Fruit fly (Drosophila melanogaster) whole organism, embryonic: ENCODE data around the gene CG13699.
A peak's percentile ranks its signal among the peaks of the same experiment; 100 is the strongest.

Experiments
- ATbp ChIP-seq: fragments of 200-800 bp; sonication (Bioruptor generic); optimal IDR thresholded peaks from 2 replicates; lab custom pipeline; 2017; ENCODE audit warnings: missing biosample characterization, mild to moderate bottlenecking, missing genetic modification characterization, missing genetic modification reagents
- Aef1 ChIP-seq: fragments of 200-800 bp; sonication (Bioruptor generic); IDR thresholded peaks from 3 replicates; pipeline ENCODE4 v1.3.6; 2022; ENCODE audit warnings: missing biosample characterization, missing genetic modification characterization
- Blimp-1 ChIP-seq: fragments of 200-800 bp; sonication (Bioruptor generic); optimal IDR thresholded peaks from 3 replicates; lab custom pipeline; 2018; ENCODE audit warnings: missing biosample characterization, missing genetic modification characterization, mild to moderate bottlenecking, moderate library complexity, missing genetic modification reagents
- CG1233 ChIP-seq: fragments of 200-800 bp; sonication (Bioruptor generic); optimal IDR thresholded peaks from 4 replicates; lab custom pipeline; 2018; ENCODE audit warnings: missing biosample characterization, mild to moderate bottlenecking, missing genetic modification characterization
- CG12659 ChIP-seq: fragments of 200-800 bp; sonication (Bioruptor generic); optimal IDR thresholded peaks from 3 replicates; lab custom pipeline; 2017; ENCODE audit warnings: mild to moderate bottlenecking, missing biosample characterization, missing genetic modification reagents, missing genetic modification characterization
- CG14667 ChIP-seq: fragments of 200-800 bp; sonication (Bioruptor generic); IDR thresholded peaks from 2 replicates; pipeline ENCODE4 v1.3.6; 2022; ENCODE audit warnings: missing biosample characterization, missing genetic modification characterization
- CG15011 ChIP-seq: fragments of 200-800 bp; sonication (Bioruptor generic); optimal IDR thresholded peaks from 3 replicates; lab custom pipeline; 2018; ENCODE audit warnings: missing biosample characterization, mild to moderate bottlenecking, missing genetic modification characterization
- CG16863 ChIP-seq: fragments of 200-800 bp; sonication (Bioruptor generic); optimal IDR thresholded peaks from 3 replicates; lab custom pipeline; 2016; ENCODE audit warnings: missing biosample characterization, missing genetic modification characterization
- CG18764 ChIP-seq: fragments of 200-800 bp; sonication (Bioruptor generic); optimal IDR thresholded peaks from 3 replicates; lab custom pipeline; 2016; ENCODE audit warnings: missing biosample characterization, missing genetic modification characterization
- CG2199 ChIP-seq: fragments of 200-800 bp; sonication (Bioruptor generic); IDR thresholded peaks from 3 replicates; pipeline ENCODE4 v1.3.6; 2022; ENCODE audit warnings: missing biosample characterization, missing genetic modification characterization
- CG3065 ChIP-seq: fragments of 200-800 bp; sonication (Bioruptor generic); optimal IDR thresholded peaks from 2 replicates; lab custom pipeline; 2016; ENCODE audit warnings: missing biosample characterization, missing genetic modification characterization
- CG31224 ChIP-seq: fragments of 200-800 bp; sonication (Bioruptor generic); IDR thresholded peaks from 2 replicates; pipeline ENCODE4 v1.3.6; 2022; ENCODE audit warnings: missing biosample characterization, missing genetic modification characterization
- CG31388 ChIP-seq: fragments of 200-800 bp; sonication (Bioruptor generic); optimal IDR thresholded peaks from 2 replicates; lab custom pipeline; 2016; ENCODE audit warnings: missing biosample characterization, missing genetic modification characterization
- CG3847 ChIP-seq: fragments of 200-800 bp; sonication (Bioruptor generic); IDR thresholded peaks from 2 replicates; pipeline ENCODE4 v1.3.6; 2022; ENCODE audit warnings: missing biosample characterization, missing genetic modification characterization
- CG4617 ChIP-seq: fragments of 200-800 bp; sonication (Bioruptor generic); optimal IDR thresholded peaks from 3 replicates; lab custom pipeline; 2016; ENCODE audit warnings: missing biosample characterization, missing genetic modification characterization, borderline replicate concordance
- CG6175 ChIP-seq: fragments of 200-800 bp; sonication (Bioruptor generic); IDR thresholded peaks from 3 replicates; pipeline ENCODE4 v1.3.6; 2022; ENCODE audit warnings: missing biosample characterization, missing genetic modification characterization
- CG6254 ChIP-seq: fragments of 200-800 bp; sonication (Bioruptor generic); optimal IDR thresholded peaks from 3 replicates; lab custom pipeline; 2017; ENCODE audit warnings: mild to moderate bottlenecking, missing biosample characterization, missing genetic modification reagents, missing genetic modification characterization
- CG6765 ChIP-seq: fragments of 200-800 bp; sonication (Bioruptor generic); optimal IDR thresholded peaks from 3 replicates; lab custom pipeline; 2017; ENCODE audit warnings: missing biosample characterization, mild to moderate bottlenecking, missing genetic modification characterization
- CG6813 ChIP-seq: fragments of 200-800 bp; sonication (Bioruptor generic); optimal IDR thresholded peaks from 2 replicates; lab custom pipeline; 2017; ENCODE audit warnings: missing biosample characterization, missing genetic modification characterization, mild to moderate bottlenecking, moderate library complexity, missing genetic modification reagents
- CG7372 ChIP-seq: fragments of 200-800 bp; sonication (Bioruptor generic); IDR thresholded peaks from 2 replicates; pipeline ENCODE4 v1.3.6; 2022; ENCODE audit warnings: missing biosample characterization, missing genetic modification characterization
- CG7556 ChIP-seq: fragments of 200-800 bp; sonication (Bioruptor generic); optimal IDR thresholded peaks from 2 replicates; lab custom pipeline; 2017; ENCODE audit warnings: missing biosample characterization, mild to moderate bottlenecking, missing genetic modification characterization
- Dbx ChIP-seq: fragments of 200-800 bp; sonication (Bioruptor generic); IDR thresholded peaks from 3 replicates; pipeline ENCODE4 v1.3.6; 2022; ENCODE audit warnings: missing biosample characterization, missing genetic modification characterization
- Doc2 ChIP-seq: fragments of 200-800 bp; sonication (Bioruptor generic); IDR thresholded peaks from 2 replicates; pipeline ENCODE4 v1.3.6; 2022; ENCODE audit warnings: missing biosample characterization, missing genetic modification characterization
- Dp ChIP-seq: fragments of 200-800 bp; sonication (Bioruptor generic); optimal IDR thresholded peaks from 2 replicates; lab custom pipeline; 2018; ENCODE audit warnings: missing biosample characterization, mild to moderate bottlenecking, missing genetic modification characterization, moderate library complexity
- Gug ChIP-seq: fragments of 200-800 bp; sonication (Bioruptor generic); IDR thresholded peaks from 4 replicates; pipeline ENCODE4 v1.3.6; 2022; ENCODE audit warnings: missing biosample characterization, missing genetic modification characterization
- HLH3B ChIP-seq: fragments of 200-800 bp; sonication (Bioruptor generic); IDR thresholded peaks from 2 replicates; pipeline ENCODE4 v1.3.6; 2022; ENCODE audit warnings: missing biosample characterization, missing genetic modification characterization
- Hmr ChIP-seq: fragments of 200-800 bp; sonication (Bioruptor generic); optimal IDR thresholded peaks from 3 replicates; lab custom pipeline; 2017; ENCODE audit warnings: mild to moderate bottlenecking, missing biosample characterization, missing genetic modification reagents, missing genetic modification characterization
- Hr51 ChIP-seq, 2 experiments: fragments of 200-800 bp; sonication (Bioruptor generic); optimal IDR thresholded peaks; 2 replicates in 1 of 2; 3 replicates in 1 of 2; lab custom pipeline; 2016 to 2018; ENCODE audit warnings: missing biosample characterization in 2 of 2, missing genetic modification characterization in 2 of 2, mild to moderate bottlenecking in 1 of 2, moderate library complexity in 1 of 2
- MESR4 ChIP-seq: fragments of 200-800 bp; sonication (Bioruptor generic); optimal IDR thresholded peaks from 2 replicates; lab custom pipeline; 2018; ENCODE audit warnings: missing biosample characterization, mild to moderate bottlenecking, missing genetic modification characterization, moderate library complexity
- Sin3A ChIP-seq: fragments of >200 bp; optimal IDR thresholded peaks from 2 replicates; lab custom pipeline; 2018
- bsh ChIP-seq, 2 experiments: fragments of 200-800 bp; sonication (Bioruptor generic); optimal IDR thresholded peaks; 2 replicates each; lab custom pipeline; 2017 to 2018; ENCODE audit warnings: mild to moderate bottlenecking in 2 of 2, missing biosample characterization in 2 of 2, missing genetic modification characterization in 2 of 2, moderate library complexity in 1 of 2
- cas ChIP-seq: fragments of 200-800 bp; sonication (Bioruptor generic); IDR thresholded peaks from 2 replicates; pipeline ENCODE4 v1.3.6; 2022; ENCODE audit warnings: missing biosample characterization, missing genetic modification characterization
- da ChIP-seq: fragments of 200-800 bp; sonication (Bioruptor generic); optimal IDR thresholded peaks from 2 replicates; lab custom pipeline; 2016; ENCODE audit warnings: missing biosample characterization, missing genetic modification characterization
- dm ChIP-seq: fragments of 200-800 bp; sonication (Bioruptor generic); optimal IDR thresholded peaks from 3 replicates; lab custom pipeline; 2016; ENCODE audit warnings: missing biosample characterization, missing genetic modification characterization
- fd64A ChIP-seq: fragments of 200-800 bp; sonication (Bioruptor generic); optimal IDR thresholded peaks from 3 replicates; lab custom pipeline; 2018; ENCODE audit warnings: missing biosample characterization, mild to moderate bottlenecking, missing genetic modification characterization
- gem ChIP-seq: fragments of 200-800 bp; sonication (Bioruptor generic); optimal IDR thresholded peaks from 2 replicates; lab custom pipeline; 2019; ENCODE audit warnings: missing biosample characterization, mild to moderate bottlenecking, missing genetic modification characterization, moderate library complexity
- jumu ChIP-seq: fragments of 200-800 bp; sonication (Bioruptor generic); optimal IDR thresholded peaks from 3 replicates; lab custom pipeline; 2016; ENCODE audit warnings: missing biosample characterization, missing genetic modification characterization
- pita ChIP-seq: fragments of 200-800 bp; sonication (Bioruptor generic); optimal IDR thresholded peaks from 2 replicates; lab custom pipeline; 2017; ENCODE audit warnings: missing biosample characterization, mild to moderate bottlenecking, missing genetic modification characterization
- ranshi ChIP-seq: fragments of 200-800 bp; sonication (Bioruptor generic); IDR thresholded peaks from 2 replicates; pipeline ENCODE4 v1.3.6; 2022; ENCODE audit warnings: missing biosample characterization, missing genetic modification characterization
- scrt ChIP-seq: fragments of 200-800 bp; sonication (Bioruptor generic); optimal IDR thresholded peaks from 2 replicates; lab custom pipeline; 2018; ENCODE audit warnings: missing biosample characterization, mild to moderate bottlenecking, missing genetic modification characterization, moderate library complexity
- sima ChIP-seq: fragments of 200-800 bp; sonication (Bioruptor generic); optimal IDR thresholded peaks from 2 replicates; lab custom pipeline; 2016; ENCODE audit warnings: missing biosample characterization, missing genetic modification characterization
- sisA ChIP-seq: fragments of 200-800 bp; sonication (Bioruptor generic); IDR thresholded peaks from 2 replicates; pipeline ENCODE4 v1.3.6; 2022; ENCODE audit warnings: missing biosample characterization, missing genetic modification characterization
- so ChIP-seq: fragments of 200-800 bp; sonication (Bioruptor generic); IDR thresholded peaks from 3 replicates; pipeline ENCODE4 v1.3.6; 2022; ENCODE audit warnings: missing biosample characterization, missing genetic modification characterization
- ssp ChIP-seq: fragments of 200-800 bp; sonication (Bioruptor generic); IDR thresholded peaks from 2 replicates; pipeline ENCODE4 v1.3.6; 2022; ENCODE audit warnings: missing biosample characterization, missing genetic modification characterization
- tna ChIP-seq: fragments of 200-800 bp; sonication (Bioruptor generic); IDR thresholded peaks from 2 replicates; pipeline ENCODE4 v1.3.6; 2022; ENCODE audit warnings: missing biosample characterization, missing genetic modification characterization; ENCODE audit not compliant: partially characterized antibody
- vfl ChIP-seq: fragments of 200-800 bp; sonication (Bioruptor generic); optimal IDR thresholded peaks from 2 replicates; lab custom pipeline; 2016; ENCODE audit warnings: missing biosample characterization, missing genetic modification characterization

The CG13699 gene

DNA sequence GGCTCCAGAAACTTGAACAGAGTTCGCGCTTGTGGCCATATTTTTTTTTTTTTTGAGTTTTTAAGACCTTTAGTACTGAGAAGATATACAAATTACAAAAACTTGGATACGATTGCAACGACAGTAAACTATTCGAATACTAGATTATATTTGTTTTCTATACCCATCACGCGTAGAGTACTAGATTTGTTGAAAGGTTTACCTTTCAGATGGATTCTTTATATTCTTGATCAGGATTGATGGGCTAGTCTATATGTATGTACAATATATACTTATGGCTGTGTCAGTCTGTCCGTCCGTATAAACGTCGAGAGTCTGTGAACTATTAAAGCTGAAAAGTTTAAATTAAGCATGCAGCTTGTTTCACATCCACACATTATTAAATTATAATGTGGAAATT is 40.4 kb downstream of the CG13699 start, which contains the start of gene CG42853:
TSS of gene CG42853 (minus strand) at position 101 of the 400 bp plus-strand sequence.
- TF ChIP-seq vfl (GFP tag; lab: Kevin White, UChicago) (no peak), Aef1 (GFP tag; lab: Robert Waterston, UW) (no peak)

DNA sequence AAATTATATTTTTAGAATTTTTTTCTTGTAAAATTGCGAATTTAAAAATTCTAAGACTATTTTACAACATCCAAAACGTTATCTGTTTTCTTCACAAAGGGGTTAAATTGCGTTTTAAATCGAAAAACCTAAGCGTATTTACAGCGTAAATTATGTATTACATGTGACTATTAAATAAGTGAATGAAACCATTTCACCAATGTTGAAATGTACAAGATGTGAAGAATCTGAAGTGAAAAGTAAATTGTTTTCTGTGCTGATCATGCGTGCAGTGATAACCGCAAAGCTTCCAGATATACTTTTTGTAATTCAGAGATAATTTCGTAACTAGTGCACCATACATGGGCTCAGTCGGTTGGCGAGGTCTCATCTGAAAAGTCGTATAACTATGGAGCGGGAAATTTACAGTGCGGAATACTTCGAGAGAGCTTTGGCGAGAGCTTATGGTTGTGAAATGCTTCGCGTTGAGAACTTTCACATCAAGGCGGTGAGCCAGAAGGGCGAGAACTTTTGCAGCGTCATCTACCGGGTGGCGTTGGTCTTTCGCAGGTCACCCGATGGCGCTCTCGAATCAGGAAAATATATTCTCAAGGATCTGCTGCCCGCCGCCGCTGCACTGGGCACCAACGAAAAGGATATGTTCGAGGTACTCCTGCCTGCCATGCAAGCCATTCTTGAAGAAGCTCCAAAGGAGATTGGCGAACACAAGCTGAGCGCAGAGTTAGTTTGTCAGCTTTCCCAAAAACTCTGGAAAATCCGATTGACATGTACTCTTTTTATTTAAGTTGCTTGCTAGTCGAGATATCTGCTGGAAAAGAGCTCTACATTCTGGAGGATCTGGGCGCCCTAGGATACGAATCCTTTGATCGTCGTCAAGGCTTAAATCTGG is 48.0 kb downstream of the CG13699 start:
- TF ChIP-seq da (GFP tag; lab: Kevin White, UChicago) (no peak), MESR4 (no peak), tna (GFP tag; lab: Robert Waterston, UW) (peak; percentile 42; the same call in 1 of the 2 replicates), CG6175 (GFP tag; lab: Robert Waterston, UW) (no peak), CG18764 (no peak), pita (GFP tag; lab: Kevin White, UChicago) (peak; percentile 5), CG3847 (GFP tag; lab: Robert Waterston, UW) (peak; percentile 6; the same call in 1 of the 2 replicates), sima (no peak), Sin3A (lab: Kevin White, UChicago) (no peak), cas (GFP tag; lab: Robert Waterston, UW) (no peak), CG31224 (GFP tag; lab: Robert Waterston, UW) (0 out of 2 replicates have a peak, but pooled peaks have one; percentile 15), Blimp-1 (GFP tag; lab: Kevin White, UChicago) (peak; percentile 27), ranshi (GFP tag; lab: Robert Waterston, UW) (peak; percentile 9; the same call in 1 of the 2 replicates), Dp (GFP tag; lab: Kevin White, UChicago) (peak; percentile 8), scrt (no peak), jumu (no peak), CG7556 (GFP tag; lab: Kevin White, UChicago) (peak; percentile 66), CG6813 (GFP tag; lab: Kevin White, UChicago) (peak; percentile 41), CG4617 (GFP tag; lab: Kevin White, UChicago) (no peak), CG7372 (no peak; the same call in 1 of the 2 replicates), dm (no peak), ssp (no peak), HLH3B (GFP tag; lab: Robert Waterston, UW) (peak; percentile 50; the same call in 1 of the 2 replicates), bsh (GFP tag; optimal IDR thresholded peaks at IDR 0.05; lab: Kevin White, UChicago) (peak in 1 of 2 experiments; percentile 36), Gug (GFP tag; lab: Robert Waterston, UW) (no peak), Doc2 (GFP tag; lab: Robert Waterston, UW) (no peak), sisA (no peak), CG31388 (GFP tag; lab: Kevin White, UChicago) (no peak), CG12659 (peak; percentile 20), CG1233 (GFP tag; lab: Kevin White, UChicago) (peak; percentile 49), ATbp (GFP tag; lab: Kevin White, UChicago) (no peak), CG14667 (0 out of 2 replicates have a peak, but pooled peaks have one; percentile 6), CG16863 (peak; percentile 7), fd64A (peak; percentile 73), Hmr (GFP tag; lab: Kevin White, UChicago) (peak; percentile 65), CG6765 (GFP tag; lab: Kevin White, UChicago) (peak; percentile 61), so (no peak; the same call in 2 of the 3 replicates), CG3065 (no peak), Dbx (GFP tag; lab: Robert Waterston, UW) (peak; percentile 66), CG6254 (GFP tag; lab: Kevin White, UChicago) (no peak), CG2199 (GFP tag; lab: Robert Waterston, UW) (peak; percentile 83; the same call in 2 of the 3 replicates), gem (tag; lab: Kevin White, UChicago) (peak; percentile 77), Hr51 (GFP tag; optimal IDR thresholded peaks at IDR 0.05; lab: Kevin White, UChicago) (peak in 1 of 2 experiments; percentile 82), CG15011 (GFP tag; lab: Kevin White, UChicago) (peak; percentile 24)
